Fruit fly (Drosophila melanogaster) whole organism, prepupa: Measurements from ENCODE around the gene CG2652.

ENCODE experiments used
- Blimp-1 ChIP-seq: fragments of 200-800 bp; sonication (Bioruptor generic); optimal IDR thresholded peaks from 3 replicates; lab custom pipeline; 2017; ENCODE audit warnings: missing biosample characterization, missing genetic modification characterization, mild to moderate bottlenecking, moderate library complexity, missing genetic modification reagents
- CG10631 ChIP-seq: fragments of 200-800 bp; sonication (Bioruptor generic); optimal IDR thresholded peaks from 2 replicates; lab custom pipeline; 2016; ENCODE audit warnings: missing biosample characterization, missing genetic modification characterization
- CG11294 ChIP-seq: fragments of 200-800 bp; sonication (Bioruptor generic); IDR thresholded peaks from 2 replicates; pipeline ENCODE4 v1.3.6; 2022; ENCODE audit warnings: missing biosample characterization, missing genetic modification characterization
- CG15336 ChIP-seq: fragments of 200-800 bp; sonication (Bioruptor generic); IDR thresholded peaks from 2 replicates; pipeline ENCODE4 v1.3.6; 2022; ENCODE audit warnings: missing biosample characterization, missing genetic modification characterization
- CG1621 ChIP-seq: fragments of 200-800 bp; sonication (Bioruptor generic); optimal IDR thresholded peaks from 3 replicates; lab custom pipeline; 2018; ENCODE audit warnings: missing biosample characterization, mild to moderate bottlenecking, missing genetic modification characterization
- CG16779 ChIP-seq: fragments of 200-800 bp; sonication (Bioruptor generic); optimal IDR thresholded peaks from 3 replicates; lab custom pipeline; 2017; ENCODE audit warnings: missing biosample characterization, mild to moderate bottlenecking, missing genetic modification characterization
- CG3032 ChIP-seq: fragments of 200-800 bp; optimal IDR thresholded peaks from 2 replicates; lab custom pipeline; 2019; ENCODE audit warnings: missing biosample characterization, mild to moderate bottlenecking, missing genetic modification characterization, moderate library complexity
- CG32006 ChIP-seq: fragments of 200-800 bp; sonication (Bioruptor generic); optimal IDR thresholded peaks from 3 replicates; lab custom pipeline; 2017; ENCODE audit warnings: missing biosample characterization, mild to moderate bottlenecking, missing genetic modification characterization
- CG34406 ChIP-seq: fragments of 200-800 bp; sonication (Bioruptor generic); optimal IDR thresholded peaks from 3 replicates; lab custom pipeline; 2016; ENCODE audit warnings: missing biosample characterization, missing genetic modification characterization
- CG3919 ChIP-seq: fragments of 200-800 bp; sonication (Bioruptor generic); optimal IDR thresholded peaks from 3 replicates; lab custom pipeline; 2016; ENCODE audit warnings: missing biosample characterization, missing genetic modification characterization
- CG4318 ChIP-seq: fragments of 200-800 bp; sonication (Bioruptor generic); optimal IDR thresholded peaks from 3 replicates; lab custom pipeline; 2017; ENCODE audit warnings: missing biosample characterization, mild to moderate bottlenecking, missing genetic modification characterization
- CG6808 ChIP-seq: fragments of 200-800 bp; sonication (Bioruptor generic); optimal IDR thresholded peaks from 3 replicates; lab custom pipeline; 2017; ENCODE audit warnings: missing biosample characterization, missing genetic modification characterization, mild to moderate bottlenecking, moderate library complexity, missing genetic modification reagents
- CG8119 ChIP-seq: fragments of 200-800 bp; sonication (Bioruptor generic); IDR thresholded peaks from 3 replicates; pipeline ENCODE4 v1.3.6; 2022; ENCODE audit warnings: missing biosample characterization, missing genetic modification characterization
- CG8632 ChIP-seq: fragments of 200-800 bp; sonication (Bioruptor generic); optimal IDR thresholded peaks from 3 replicates; lab custom pipeline; 2016; ENCODE audit warnings: missing biosample characterization, missing genetic modification characterization
- Eip78C ChIP-seq: fragments of 200-800 bp; sonication (Bioruptor generic); peaks from one replicate; lab custom pipeline; 2016; ENCODE audit warnings: missing biosample characterization, missing genetic modification characterization
- Ets21C ChIP-seq: fragments of 200-800 bp; sonication (Bioruptor generic); optimal IDR thresholded peaks from 3 replicates; lab custom pipeline; 2016; ENCODE audit warnings: missing biosample characterization, missing genetic modification characterization
- Ets96B ChIP-seq: fragments of 200-800 bp; optimal IDR thresholded peaks from 2 replicates; lab custom pipeline; 2019; ENCODE audit warnings: missing biosample characterization, mild to moderate bottlenecking, missing genetic modification characterization, moderate library complexity
- Hr38 ChIP-seq: sonication (Bioruptor generic); optimal IDR thresholded peaks from 2 replicates; lab custom pipeline; 2016; ENCODE audit warnings: missing biosample characterization, missing genetic modification characterization
- Hr39 ChIP-seq: fragments of 200-800 bp; sonication (Bioruptor generic); optimal IDR thresholded peaks from 2 replicates; lab custom pipeline; 2016; ENCODE audit warnings: missing biosample characterization, missing genetic modification characterization
- Hr4 ChIP-seq: fragments of 200-800 bp; sonication (Bioruptor generic); optimal IDR thresholded peaks from 3 replicates; lab custom pipeline; 2016; ENCODE audit warnings: missing biosample characterization, missing genetic modification characterization
- Lpt ChIP-seq: fragments of 200-800 bp; sonication (Bioruptor generic); optimal IDR thresholded peaks from 3 replicates; lab custom pipeline; 2016; ENCODE audit warnings: missing biosample characterization, missing genetic modification characterization
- OdsH ChIP-seq: fragments of 200-800 bp; sonication (Bioruptor generic); optimal IDR thresholded peaks from 3 replicates; lab custom pipeline; 2016; ENCODE audit warnings: missing biosample characterization, missing genetic modification characterization
- Sox102F ChIP-seq: fragments of 200-800 bp; sonication (Bioruptor generic); optimal IDR thresholded peaks from 2 replicates; lab custom pipeline; 2016; ENCODE audit warnings: missing biosample characterization, mild to moderate bottlenecking, missing genetic modification characterization
- Sox14 ChIP-seq: fragments of 200-800 bp; sonication (Bioruptor generic); optimal IDR thresholded peaks from 3 replicates; lab custom pipeline; 2016; ENCODE audit warnings: missing biosample characterization, missing genetic modification characterization
- Sox15 ChIP-seq: fragments of 200-800 bp; sonication (Bioruptor generic); optimal IDR thresholded peaks from 3 replicates; lab custom pipeline; 2016; ENCODE audit warnings: missing biosample characterization, missing genetic modification characterization
- acj6 ChIP-seq: fragments of 200-800 bp; sonication (Bioruptor generic); optimal IDR thresholded peaks from 3 replicates; lab custom pipeline; 2016; ENCODE audit warnings: missing biosample characterization, missing genetic modification characterization
- dac ChIP-seq: fragments of 200-800 bp; sonication (Bioruptor generic); optimal IDR thresholded peaks from 2 replicates; lab custom pipeline; 2017; ENCODE audit warnings: missing biosample characterization, mild to moderate bottlenecking, missing genetic modification characterization
- dsx ChIP-seq: fragments of 200-800 bp; optimal IDR thresholded peaks from 3 replicates; lab custom pipeline; 2019; ENCODE audit warnings: missing biosample characterization, mild to moderate bottlenecking, missing genetic modification characterization, moderate library complexity; ENCODE audit not compliant: poor library complexity, severe bottlenecking
- esn ChIP-seq: fragments of 200-800 bp; sonication (Bioruptor generic); optimal IDR thresholded peaks from 2 replicates; lab custom pipeline; 2016; ENCODE audit warnings: missing biosample characterization, mild to moderate bottlenecking, missing genetic modification characterization, moderate library complexity
- fd59A ChIP-seq: fragments of 200-800 bp; sonication (Bioruptor generic); optimal IDR thresholded peaks from 2 replicates; lab custom pipeline; 2017; ENCODE audit warnings: missing biosample characterization, mild to moderate bottlenecking, missing genetic modification characterization, missing genetic modification reagents
- fkh ChIP-seq: fragments of 200-800 bp; sonication (Bioruptor generic); optimal IDR thresholded peaks from 3 replicates; lab custom pipeline; 2017; ENCODE audit warnings: missing biosample characterization, mild to moderate bottlenecking, missing genetic modification characterization, moderate library complexity
- net ChIP-seq: fragments of 200-800 bp; sonication (Bioruptor generic); optimal IDR thresholded peaks from 3 replicates; lab custom pipeline; 2016; ENCODE audit warnings: missing biosample characterization, missing genetic modification characterization
- pdm3 ChIP-seq: fragments of 200-800 bp; sonication (Bioruptor generic); optimal IDR thresholded peaks from 3 replicates; lab custom pipeline; 2016; ENCODE audit warnings: missing biosample characterization, missing genetic modification characterization
- salr ChIP-seq, 2 experiments: fragments of 200-800 bp; sonication (Bioruptor generic); optimal IDR thresholded peaks; 3 replicates each; lab custom pipeline; 2016 to 2018; ENCODE audit warnings: missing biosample characterization in 2 of 2, missing genetic modification characterization in 2 of 2, mild to moderate bottlenecking in 1 of 2
- svp ChIP-seq: fragments of 200-800 bp; sonication (Bioruptor generic); peaks from one replicate; lab custom pipeline; 2016; ENCODE audit warnings: missing biosample characterization, missing genetic modification characterization
- vri ChIP-seq: fragments of 200-800 bp; sonication (Bioruptor generic); optimal IDR thresholded peaks from 3 replicates; lab custom pipeline; 2016; ENCODE audit warnings: missing biosample characterization, mild to moderate bottlenecking, missing genetic modification characterization

CG2652 gene

dm6 chrX:2703693-2704092, 21.0 kb upstream of the CG2652 start, which contains the start of gene Ugalt (continued):
- peak; percentile 100 for TF ChIP-seq CG11294
- peak; percentile 100 for TF ChIP-seq CG32006 (GFP tag; lab: Kevin White, UChicago)
- peak; percentile 100 for TF ChIP-seq Sox102F (GFP tag; lab: Kevin White, UChicago)
- TF ChIP-seq fkh = peak; percentile 100
- TF ChIP-seq net (GFP tag; lab: Kevin White, UChicago) = peak; percentile 100
- TF ChIP-seq Lpt (GFP tag; lab: Kevin White, UChicago) = peak; percentile 100
- TF ChIP-seq fd59A (GFP tag; lab: Kevin White, UChicago) = peak; percentile 100
- TF ChIP-seq CG4318 (GFP tag; lab: Kevin White, UChicago) = peak; percentile 100
- peak; percentile 100 for TF ChIP-seq Sox15
- peak; percentile 100 for TF ChIP-seq CG1621
- TF ChIP-seq CG16779 (tag; lab: Kevin White, UChicago) = peak; percentile 100
- peak; percentile 100 for TF ChIP-seq CG10631 (GFP tag; lab: Kevin White, UChicago)
- peak; percentile 100 for TF ChIP-seq OdsH (GFP tag; lab: Kevin White, UChicago)
- TF ChIP-seq acj6 (GFP tag; lab: Kevin White, UChicago) = peak; percentile 100
- peak; percentile 100 for TF ChIP-seq CG8632
- TF ChIP-seq svp (GFP tag; lab: Kevin White, UChicago) = peak; percentile 100
- TF ChIP-seq vri (GFP tag; lab: Kevin White, UChicago) = peak; percentile 100
- peak; percentile 100 for TF ChIP-seq Blimp-1 (GFP tag; lab: Kevin White, UChicago)
- TF ChIP-seq salr (GFP tag; optimal IDR thresholded peaks at IDR 0.05; lab: Kevin White, UChicago) = peak; percentile 100
- TF ChIP-seq esn (GFP tag; lab: Kevin White, UChicago) = peak; percentile 100
- TF ChIP-seq Hr39 (GFP tag; lab: Kevin White, UChicago) = peak; percentile 100
- TF ChIP-seq Ets21C (GFP tag; lab: Kevin White, UChicago) = peak; percentile 100
- peak; percentile 100 for TF ChIP-seq CG3919 (GFP tag; lab: Kevin White, UChicago)
- TF ChIP-seq Ets96B = peak; percentile 100
- peak; percentile 100 for TF ChIP-seq dsx (GFP tag; lab: Kevin White, UChicago)
- peak; percentile 100 for TF ChIP-seq CG15336 (GFP tag; lab: Robert Waterston, UW)

dm6 chrX:2698064-2698894, 15.5 kb upstream of the CG2652 start, which contains the start of the genes Spg7 and Lint-O:
TSS of gene Spg7 (minus strand) at chrX:2698211.
TSS of gene Lint-O (plus strand) at chrX:2698701.
- TF ChIP-seq fkh (peak; percentile 70), vri (GFP tag; lab: Kevin White, UChicago) (no peak)

- TF ChIP-seq pdm3 (GFP tag; lab: Kevin White, UChicago) = no peak
- no peak for TF ChIP-seq esn (GFP tag; lab: Kevin White, UChicago)
- TF ChIP-seq dac (GFP tag; lab: Kevin White, UChicago) = no peak
- TF ChIP-seq CG16779 (tag; lab: Kevin White, UChicago) = no peak
- TF ChIP-seq CG34406 = no peak
- no peak for TF ChIP-seq Sox14 (GFP tag; lab: Kevin White, UChicago)
- no peak for TF ChIP-seq dsx (GFP tag; lab: Kevin White, UChicago)
- TF ChIP-seq Eip78C (GFP tag; lab: Kevin White, UChicago) = no peak
- no peak for TF ChIP-seq CG3032
- TF ChIP-seq CG6808 = no peak
- no peak for TF ChIP-seq salr (GFP tag; optimal IDR thresholded peaks at IDR 0.05; lab: Kevin White, UChicago)
- no peak for TF ChIP-seq CG8632
- no peak for TF ChIP-seq CG8119 (GFP tag; lab: Robert Waterston, UW)
- TF ChIP-seq fd59A (GFP tag; lab: Kevin White, UChicago) = no peak
- TF ChIP-seq Hr38 (GFP tag; lab: Kevin White, UChicago) = no peak
- TF ChIP-seq svp (GFP tag; lab: Kevin White, UChicago) = no peak
- no peak for TF ChIP-seq Hr4
- TF ChIP-seq CG4318 (GFP tag; lab: Kevin White, UChicago) = no peak
These were observed 11.1 kb upstream of the CG2652 start, which contains the start of gene dyw for dm6 chrX:2693786-2694185. TSS of gene dyw (minus strand) at chrX:2693886.
